Worm (Caenorhabditis elegans) whole organism, L4 larva: ENCODE measurements around the gene pgap-1.

Experiments used
- F10B5.3 ChIP-seq: sonication (generic microtip); optimal IDR thresholded peaks from 2 replicates; lab custom pipeline; 2016; ENCODE audit warnings: mild to moderate bottlenecking, missing genetic modification characterization, missing compliant biosample characterization
- Y105C5A.15 ChIP-seq: fragments of 200-800 bp; sonication (Bioruptor generic); IDR thresholded peaks from 2 replicates; pipeline ENCODE4 v1.3.6; 2022; ENCODE audit warnings: missing genetic modification characterization, missing compliant biosample characterization
- Y5F2A.4 ChIP-seq: fragments of 200-800 bp; sonication (Bioruptor generic); optimal IDR thresholded peaks from 2 replicates; lab custom pipeline; 2018; ENCODE audit warnings: mild to moderate bottlenecking, missing genetic modification characterization, missing compliant biosample characterization
- Y75B8A.6 ChIP-seq: fragments of 200-800 bp; sonication (Bioruptor generic); IDR thresholded peaks from 2 replicates; pipeline ENCODE4 v1.3.6; 2022; ENCODE audit warnings: missing genetic modification reagents, missing genetic modification characterization, missing compliant biosample characterization
- aha-1 ChIP-seq: fragments of 150-350 bp; peaks from one replicate; lab custom pipeline; 2014; ENCODE audit warnings: missing biosample characterization, missing genetic modification characterization
- attf-4 ChIP-seq: sonication (generic microtip); optimal IDR thresholded peaks from 3 replicates; lab custom pipeline; 2017; ENCODE audit warnings: missing biosample characterization, missing genetic modification characterization
- ceh-32 ChIP-seq: sonication (generic microtip); optimal IDR thresholded peaks from 2 replicates; lab custom pipeline; 2016; ENCODE audit warnings: mild to moderate bottlenecking, missing genetic modification characterization, missing compliant biosample characterization; ENCODE audit not compliant: poor library complexity
- ceh-44 ChIP-seq: fragments of 200-800 bp; sonication (Bioruptor generic); IDR thresholded peaks from 2 replicates; pipeline ENCODE4 v1.3.6; 2022; ENCODE audit warnings: missing genetic modification reagents, missing genetic modification characterization, missing compliant biosample characterization
- ceh-62 ChIP-seq: sonication (generic microtip); optimal IDR thresholded peaks from 2 replicates; lab custom pipeline; 2017; ENCODE audit warnings: missing biosample characterization, missing genetic modification characterization
- ctbp-1 ChIP-seq: fragments of 200-800 bp; sonication (Bioruptor generic); IDR thresholded peaks from 2 replicates; pipeline ENCODE4 v1.3.6; 2022; ENCODE audit warnings: missing genetic modification reagents, missing genetic modification characterization, missing compliant biosample characterization
- daf-12 ChIP-seq: fragments of 150-350 bp; optimal IDR thresholded peaks from 2 replicates; lab custom pipeline; 2014; ENCODE audit warnings: missing biosample characterization, missing genetic modification reagents, missing genetic modification characterization
- daf-16 ChIP-seq, 3 experiments: sonication (generic microtip); optimal IDR thresholded peaks; 2 replicates each; lab custom pipeline; 2016 to 2017; ENCODE audit warnings: missing genetic modification characterization in 3 of 3, missing genetic modification reagents in 3 of 3, mild to moderate bottlenecking in 2 of 3, missing compliant biosample characterization in 2 of 3, missing biosample characterization in 1 of 3, moderate library complexity in 1 of 3
- daf-8 ChIP-seq: fragments of 200-800 bp; sonication (Bioruptor generic); IDR thresholded peaks from 2 replicates; pipeline ENCODE4 v1.3.6; 2022; ENCODE audit warnings: missing genetic modification characterization, missing compliant biosample characterization
- dmd-6 ChIP-seq: fragments of 200-800 bp; sonication (Bioruptor generic); IDR thresholded peaks from 2 replicates; pipeline ENCODE4 v1.3.6; 2022; ENCODE audit warnings: missing genetic modification reagents, missing genetic modification characterization, missing compliant biosample characterization
- dpl-1 ChIP-seq: fragments of 150-350 bp; optimal IDR thresholded peaks from 2 replicates; lab custom pipeline; 2014; ENCODE audit warnings: missing biosample characterization, missing genetic modification reagents, missing genetic modification characterization
- fkh-10 ChIP-seq: fragments of 150-350 bp; optimal IDR thresholded peaks from 2 replicates; lab custom pipeline; 2014; ENCODE audit warnings: missing biosample characterization, missing genetic modification reagents, missing genetic modification characterization
- fos-1 ChIP-seq: fragments of 150-350 bp; optimal IDR thresholded peaks from 2 replicates; lab custom pipeline; 2014; ENCODE audit warnings: missing biosample characterization, missing genetic modification characterization
- hlh-11 ChIP-seq: fragments of 200-800 bp; sonication (Bioruptor generic); optimal IDR thresholded peaks from 2 replicates; lab custom pipeline; 2018; ENCODE audit warnings: mild to moderate bottlenecking, missing genetic modification characterization, missing compliant biosample characterization
- hlh-30 ChIP-seq: sonication (generic microtip); optimal IDR thresholded peaks from 2 replicates; lab custom pipeline; 2017; ENCODE audit warnings: antibody characterized with exemption, mild to moderate bottlenecking, missing genetic modification characterization, missing compliant biosample characterization; ENCODE audit not compliant: insufficient read depth
- lin-1 ChIP-seq: fragments of 200-800 bp; sonication (Bioruptor generic); IDR thresholded peaks from 2 replicates; pipeline ENCODE4 v1.3.6; 2022; ENCODE audit warnings: missing genetic modification reagents, missing genetic modification characterization, missing compliant biosample characterization
- lin-38 ChIP-seq: fragments of 200-800 bp; sonication (Bioruptor generic); IDR thresholded peaks from 2 replicates; pipeline ENCODE4 v1.3.6; 2022; ENCODE audit warnings: missing genetic modification reagents, missing genetic modification characterization, missing compliant biosample characterization
- lin-39 ChIP-seq: fragments of 150-350 bp; optimal IDR thresholded peaks from 2 replicates; lab custom pipeline; 2014; ENCODE audit warnings: missing biosample characterization, missing genetic modification reagents, missing genetic modification characterization
- lir-3 ChIP-seq: sonication (generic microtip); optimal IDR thresholded peaks from 2 replicates; lab custom pipeline; 2016; ENCODE audit warnings: mild to moderate bottlenecking, missing genetic modification characterization, missing compliant biosample characterization
- madf-5 ChIP-seq, 2 experiments: fragments of 200-800 bp; sonication (Bioruptor generic); IDR thresholded peaks; 2 replicates each; pipeline ENCODE4 v1.3.6; 2022; ENCODE audit warnings: missing compliant biosample characterization in 2 of 2, missing genetic modification characterization in 2 of 2
- mdl-1 ChIP-seq, 2 experiments: fragments of 150-350 bp in 1 of 2; sonication (generic microtip) in 1 of 2; optimal IDR thresholded peaks; 2 replicates each; lab custom pipeline; 2014 to 2017; ENCODE audit warnings: missing biosample characterization in 2 of 2, missing genetic modification characterization in 2 of 2
- mdt-29 ChIP-seq: fragments of 200-800 bp; sonication (Bioruptor generic); IDR thresholded peaks from 2 replicates; pipeline ENCODE4 v1.3.6; 2022; ENCODE audit warnings: missing genetic modification reagents, missing genetic modification characterization, missing compliant biosample characterization
- mes-2 ChIP-seq: sonication (generic microtip); optimal IDR thresholded peaks from 2 replicates; lab custom pipeline; 2016; ENCODE audit warnings: missing genotype, mild to moderate bottlenecking, missing genetic modification characterization, missing compliant biosample characterization; ENCODE audit not compliant: poor library complexity, severe bottlenecking
- mxl-3 ChIP-seq: fragments of 200-800 bp; sonication (Bioruptor generic); optimal IDR thresholded peaks from 2 replicates; lab custom pipeline; 2018; ENCODE audit warnings: mild to moderate bottlenecking, missing genetic modification characterization, missing compliant biosample characterization
- nhr-102 ChIP-seq: sonication (generic microtip); optimal IDR thresholded peaks from 2 replicates; lab custom pipeline; 2016; ENCODE audit warnings: mild to moderate bottlenecking, missing genetic modification characterization, moderate library complexity, missing compliant biosample characterization
- nhr-11 ChIP-seq: fragments of 150-350 bp; optimal IDR thresholded peaks from 2 replicates; lab custom pipeline; 2014; ENCODE audit warnings: missing biosample characterization, missing genetic modification characterization
- nhr-237 ChIP-seq: sonication (generic microtip); optimal IDR thresholded peaks from 2 replicates; lab custom pipeline; 2017; ENCODE audit warnings: missing biosample characterization, missing genetic modification characterization
- nhr-42 ChIP-seq: fragments of 200-800 bp; sonication (Bioruptor generic); IDR thresholded peaks from 2 replicates; pipeline ENCODE4 v1.3.6; 2022; ENCODE audit warnings: missing genetic modification characterization, missing compliant biosample characterization
- nhr-48 ChIP-seq: sonication (generic microtip); optimal IDR thresholded peaks from 2 replicates; lab custom pipeline; 2016; ENCODE audit warnings: mild to moderate bottlenecking, missing genetic modification characterization, missing compliant biosample characterization
- nhr-76 ChIP-seq: fragments of 150-350 bp; optimal IDR thresholded peaks from 2 replicates; lab custom pipeline; 2014; ENCODE audit warnings: missing biosample characterization, missing genetic modification characterization
- pha-4 ChIP-seq, 2 experiments: fragments of 150-350 bp in 1 of 2; fragments of 200-800 bp in 1 of 2; sonication (Bioruptor generic) in 1 of 2; IDR thresholded peaks in 1 of 2; optimal IDR thresholded peaks in 1 of 2; 2 replicates each; pipeline versions ENCODE4 v1.3.6 to Lab custom; 2014 to 2022; ENCODE audit warnings: missing genetic modification characterization in 2 of 2, missing genetic modification reagents in 2 of 2, missing biosample characterization in 1 of 2, missing compliant biosample characterization in 1 of 2
- php-3 ChIP-seq: fragments of 200-800 bp; sonication (Bioruptor generic); IDR thresholded peaks from 2 replicates; pipeline ENCODE4 v1.3.6; 2022; ENCODE audit warnings: missing genetic modification reagents, missing genetic modification characterization, missing compliant biosample characterization
- set-16 ChIP-seq: fragments of 200-800 bp; sonication (Bioruptor generic); IDR thresholded peaks from 2 replicates; pipeline ENCODE4 v1.3.6; 2022; ENCODE audit warnings: missing genetic modification reagents, missing genetic modification characterization, missing compliant biosample characterization
- skn-1 ChIP-seq: fragments of 150-350 bp; optimal IDR thresholded peaks from 2 replicates; lab custom pipeline; 2014; ENCODE audit warnings: missing biosample characterization, missing genetic modification characterization
- snpc-1.2 ChIP-seq: fragments of 200-800 bp; sonication (Bioruptor generic); IDR thresholded peaks from 2 replicates; pipeline ENCODE4 v1.3.6; 2022; ENCODE audit warnings: missing genetic modification reagents, missing genetic modification characterization, missing compliant biosample characterization
- snpc-4 ChIP-seq: fragments of 150-350 bp; optimal IDR thresholded peaks from 2 replicates; lab custom pipeline; 2014; ENCODE audit warnings: missing biosample characterization, missing genetic modification characterization
- spr-1 ChIP-seq: sonication (generic microtip); optimal IDR thresholded peaks from 2 replicates; lab custom pipeline; 2016; ENCODE audit warnings: mild to moderate bottlenecking, missing genetic modification characterization, missing compliant biosample characterization
- spr-3 ChIP-seq: fragments of 200-800 bp; sonication (Bioruptor generic); optimal IDR thresholded peaks from 2 replicates; lab custom pipeline; 2018; ENCODE audit warnings: mild to moderate bottlenecking, missing genetic modification characterization, missing compliant biosample characterization
- tag-97 ChIP-seq: fragments of 200-800 bp; sonication (Bioruptor generic); IDR thresholded peaks from 2 replicates; pipeline ENCODE4 v1.3.6; 2022; ENCODE audit warnings: missing genetic modification characterization, missing compliant biosample characterization
- unc-39 ChIP-seq: sonication (generic microtip); optimal IDR thresholded peaks from 2 replicates; lab custom pipeline; 2017; ENCODE audit warnings: missing biosample characterization, missing genetic modification characterization
- vab-7 ChIP-seq: fragments of 200-800 bp; sonication (Bioruptor generic); IDR thresholded peaks from 2 replicates; pipeline ENCODE4 v1.3.6; 2022; ENCODE audit warnings: missing genetic modification reagents, missing genetic modification characterization, missing compliant biosample characterization
- zip-11 ChIP-seq: fragments of 200-800 bp; sonication (Bioruptor generic); IDR thresholded peaks from 2 replicates; pipeline ENCODE4 v1.3.6; 2022; ENCODE audit warnings: missing genetic modification characterization, missing compliant biosample characterization
- ztf-11 ChIP-seq: fragments of 150-350 bp; optimal IDR thresholded peaks from 2 replicates; lab custom pipeline; 2014; ENCODE audit warnings: missing biosample characterization, missing genetic modification characterization

Gene pgap-1

DNA sequence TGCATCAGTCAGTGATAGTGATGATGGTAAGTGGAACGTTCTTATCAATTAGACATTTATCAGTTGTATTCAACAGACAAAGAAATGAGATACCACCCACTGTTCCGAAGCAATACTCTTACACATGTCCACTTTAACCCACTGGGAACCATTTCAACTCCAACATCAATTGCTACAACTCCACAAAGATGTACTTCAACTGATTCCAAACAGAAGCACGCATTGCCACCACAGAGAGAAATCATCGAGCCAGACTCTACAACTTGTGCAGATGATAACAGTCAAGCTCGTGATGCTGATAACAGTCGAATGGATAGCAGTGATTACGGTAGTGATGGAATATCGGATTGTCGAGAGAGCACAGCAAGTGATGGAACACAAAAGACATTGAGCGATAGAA is 5.8 kb upstream of the pgap-1 start (continued):
- TF ChIP-seq aha-1 (peak; percentile 5), nhr-11 (tag; lab: Kevin White, UChicago) (no peak), mdl-1 (tag; optimal IDR thresholded peaks at IDR 0.05; lab: Kevin White, UChicago) (no peak), nhr-102 (tag; lab: Kevin White, UChicago) (peak; percentile 24), nhr-48 (tag; lab: Kevin White, UChicago) (peak; percentile 19), mxl-3 (GFP tag; lab: Kevin White, UChicago) (peak; percentile 23), attf-4 (tag; lab: Kevin White, UChicago) (no peak), php-3 (GFP tag; lab: Robert Waterston, UW) (peak; percentile 60; the same call in 1 of the 2 replicates), ceh-32 (tag; lab: Kevin White, UChicago) (no peak), hlh-11 (tag; lab: Kevin White, UChicago) (peak; percentile 70), dmd-6 (GFP tag; lab: Robert Waterston, UW) (peak; percentile 54)

DNA sequence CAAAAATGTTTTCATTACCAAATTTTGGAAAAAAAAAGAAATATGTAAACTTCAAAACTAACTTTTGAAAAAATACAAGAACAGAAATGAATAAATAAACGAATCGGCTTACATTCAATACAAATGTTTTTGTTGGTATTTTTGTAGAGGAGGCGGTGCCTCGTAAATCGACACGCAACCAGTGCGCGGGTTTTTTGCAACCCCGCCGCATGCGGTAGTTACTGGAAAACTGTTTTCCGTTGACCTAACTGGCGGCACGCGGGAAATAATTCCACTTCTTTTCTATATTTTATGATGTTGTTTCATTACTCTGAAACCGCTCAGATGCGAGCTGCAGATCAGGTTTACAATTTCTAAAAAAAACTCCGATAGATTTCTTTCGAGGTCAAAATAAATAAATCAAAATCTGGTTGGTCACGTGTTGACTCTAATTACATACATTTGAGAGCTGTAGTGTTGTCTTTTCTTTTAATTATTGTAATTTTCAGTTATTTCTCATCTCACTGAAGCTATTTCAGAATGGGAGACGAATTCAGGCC is 2.4 kb upstream of the pgap-1 start, which contains the start of the genes dvc-1 and ima-1:
dvc-1 (minus strand) TSS at position 145 of the 539 bp plus-strand sequence.
ima-1 (plus strand) TSS at position 489 of the 539 bp plus-strand sequence.
- TF ChIP-seq php-3 (GFP tag; lab: Robert Waterston, UW) (0 out of 2 replicates have a peak, but pooled peaks have one; percentile 30), ceh-62 (tag; lab: Kevin White, UChicago) (no peak), snpc-4 (no peak), mxl-3 (GFP tag; lab: Kevin White, UChicago) (peak; percentile 11), skn-1 (no peak), madf-5 (GFP tag; IDR thresholded peaks at IDR 0.05; lab: Robert Waterston, UW) (no peak), daf-16 (GFP tag; optimal IDR thresholded peaks at IDR 0.05; lab: Kevin White, UChicago) (no peak), daf-16 (tag; optimal IDR thresholded peaks at IDR 0.05; lab: Kevin White, UChicago) (no peak), fos-1 (tag; lab: Kevin White, UChicago) (no peak), tag-97 (GFP tag; lab: Robert Waterston, UW) (no peak), hlh-30 (tag; lab: Kevin White, UChicago) (peak; percentile 75), mdt-29 (GFP tag; lab: Robert Waterston, UW) (peak; percentile 31; the same call in 1 of the 2 replicates), Y105C5A.15 (GFP tag; lab: Robert Waterston, UW) (no peak), F10B5.3 (no peak), lin-1 (no peak), aha-1 (no peak), pha-4 (GFP tag; IDR thresholded peaks at IDR 0.05; lab: Robert Waterston, UW) (peak; percentile 43; the same call in 1 of the 2 replicates), pha-4 (tag; optimal IDR thresholded peaks at IDR 0.05; lab: Kevin White, UChicago) (no peak), nhr-76 (tag; lab: Kevin White, UChicago) (no peak), lin-38 (GFP tag; lab: Robert Waterston, UW) (peak; percentile 82), unc-39 (tag; lab: Kevin White, UChicago) (no peak), mdl-1 (tag; optimal IDR thresholded peaks at IDR 0.05; lab: Kevin White, UChicago) (no peak), snpc-1.2 (GFP tag; lab: Robert Waterston, UW) (no peak), set-16 (GFP tag; lab: Robert Waterston, UW) (no peak), daf-8 (GFP tag; lab: Robert Waterston, UW) (no peak), daf-12 (tag; lab: Kevin White, UChicago) (no peak), nhr-42 (no peak), spr-1 (tag; lab: Kevin White, UChicago) (no peak), Y75B8A.6 (GFP tag; lab: Robert Waterston, UW) (no peak), lir-3 (tag; lab: Kevin White, UChicago) (no peak), mes-2 (tag; lab: Kevin White, UChicago) (peak; percentile 91), nhr-237 (tag; lab: Kevin White, UChicago) (no peak), nhr-48 (tag; lab: Kevin White, UChicago) (no peak), vab-7 (GFP tag; lab: Robert Waterston, UW) (peak; percentile 45), ctbp-1 (GFP tag; lab: Robert Waterston, UW) (0 out of 2 replicates have a peak, but pooled peaks have one; percentile 8), Y5F2A.4 (no peak), fkh-10 (no peak), dpl-1 (GFP tag; lab: Kevin White, UChicago) (peak; percentile 57), ztf-11 (tag; lab: Kevin White, UChicago) (no peak), zip-11 (GFP tag; lab: Robert Waterston, UW) (no peak), attf-4 (tag; lab: Kevin White, UChicago) (no peak), lin-39 (tag; lab: Kevin White, UChicago) (no peak), spr-3 (GFP tag; lab: Kevin White, UChicago) (no peak), ceh-44 (GFP tag; lab: Robert Waterston, UW) (no peak)
